Worm (Caenorhabditis elegans) whole organism, young adult: ENCODE results near the gene drd-1.

ENCODE experiments used
- T07F8.4 ChIP-seq: sonication (generic microtip); optimal IDR thresholded peaks from 2 replicates; lab custom pipeline; 2016; ENCODE audit warnings: mild to moderate bottlenecking, missing genetic modification characterization, moderate library complexity, missing compliant biosample characterization
- ZK185.1 ChIP-seq: sonication (generic microtip); optimal IDR thresholded peaks from 2 replicates; lab custom pipeline; 2016; ENCODE audit warnings: mild to moderate bottlenecking, missing genetic modification characterization, missing compliant biosample characterization; ENCODE audit not compliant: poor library complexity, severe bottlenecking
- ama-1 ChIP-seq, 3 experiments: fragments of 150-350 bp in 1 of 3; sonication (generic microtip) in 2 of 3; optimal IDR thresholded peaks; 2 replicates each; lab custom pipeline; 2014 to 2018; ENCODE audit warnings: missing biosample characterization in 2 of 3, missing genetic modification characterization in 2 of 3, missing genetic modification reagents in 2 of 3
- bed-1 ChIP-seq: fragments of 200-800 bp; sonication (Bioruptor generic); IDR thresholded peaks from 2 replicates; pipeline ENCODE4 v1.3.6; 2022; ENCODE audit warnings: missing genetic modification reagents, missing genetic modification characterization, missing compliant biosample characterization
- ceh-79 ChIP-seq: sonication (generic microtip); optimal IDR thresholded peaks from 2 replicates; lab custom pipeline; 2017; ENCODE audit warnings: mild to moderate bottlenecking, missing genetic modification characterization, missing compliant biosample characterization
- lin-54 ChIP-seq: fragments of 200-800 bp; sonication (Bioruptor generic); optimal IDR thresholded peaks from 2 replicates; lab custom pipeline; 2018; ENCODE audit warnings: mild to moderate bottlenecking, missing genetic modification characterization, missing compliant biosample characterization
- nhr-90 ChIP-seq: sonication (generic microtip); optimal IDR thresholded peaks from 2 replicates; lab custom pipeline; 2016; ENCODE audit warnings: missing genotype, mild to moderate bottlenecking, missing genetic modification characterization, missing compliant biosample characterization
- pha-4 ChIP-seq: fragments of 150-350 bp; sonication (generic microtip); optimal IDR thresholded peaks from 2 replicates; lab custom pipeline; 2014; ENCODE audit warnings: missing biosample characterization, missing genetic modification reagents, missing genetic modification characterization
- snpc-4 ChIP-seq, 5 experiments: fragments of 150-350 bp in 1 of 5; sonication (generic microtip) in 4 of 5; optimal IDR thresholded peaks; 2 replicates each; lab custom pipeline; 2014 to 2018; ENCODE audit warnings: missing genetic modification characterization in 5 of 5, missing biosample characterization in 3 of 5, antibody characterized with exemption in 2 of 5, mild to moderate bottlenecking in 2 of 5, missing compliant biosample characterization in 2 of 5, missing genotype in 2 of 5, moderate library complexity in 2 of 5, missing genetic modification reagents in 1 of 5
- tlf-1 ChIP-seq: fragments of 200-800 bp; sonication (Bioruptor generic); optimal IDR thresholded peaks from 2 replicates; lab custom pipeline; 2018; ENCODE audit warnings: mild to moderate bottlenecking, missing genetic modification characterization, missing compliant biosample characterization
- unc-62 ChIP-seq: fragments of 150-350 bp; optimal IDR thresholded peaks from 2 replicates; lab custom pipeline; 2014; ENCODE audit warnings: missing biosample characterization, missing genetic modification reagents, missing genetic modification characterization
- ztf-25 ChIP-seq: fragments of 200-800 bp; sonication (Bioruptor generic); IDR thresholded peaks from 2 replicates; pipeline ENCODE4 v1.3.6; 2022; ENCODE audit warnings: missing genetic modification reagents, missing genetic modification characterization, missing compliant biosample characterization

ce11 chrII:8396041-8396440 lies 8.2 kb downstream of the drd-1 start, which contains the start of gene F49E12.7:
- TF ChIP-seq pha-4 (no peak), tlf-1 (GFP tag; lab: Kevin White, UChicago) (no peak), ztf-25 (GFP tag; lab: Robert Waterston, UW) (no peak), T07F8.4 (tag; lab: Kevin White, UChicago) (no peak), ceh-79 (no peak), bed-1 (GFP tag; lab: Robert Waterston, UW) (no peak), ZK185.1 (tag; lab: Kevin White, UChicago) (no peak), ama-1 (optimal IDR thresholded peaks at IDR 0.05; lab: Kevin White, UChicago) (no peak), ama-1 (GFP tag; optimal IDR thresholded peaks at IDR 0.05; lab: Kevin White, UChicago) (no peak), lin-54 (no peak), unc-62 (GFP tag; lab: Kevin White, UChicago) (no peak), snpc-4 (GFP tag; optimal IDR thresholded peaks at IDR 0.05; lab: Kevin White, UChicago) (no peak), snpc-4 (tag; optimal IDR thresholded peaks at IDR 0.05; lab: Kevin White, UChicago) (no peak), nhr-90 (tag; lab: Kevin White, UChicago) (no peak)
